Worm (Caenorhabditis elegans) whole organism, dauer: ENCODE results near the gene grk-2.

Source experiments
- unc-62 ChIP-seq: sonication (generic microtip); optimal IDR thresholded peaks from 2 replicates; lab custom pipeline; 2017; ENCODE audit warnings: missing biosample characterization, missing genetic modification reagents, missing genetic modification characterization

grk-2 gene

DNA sequence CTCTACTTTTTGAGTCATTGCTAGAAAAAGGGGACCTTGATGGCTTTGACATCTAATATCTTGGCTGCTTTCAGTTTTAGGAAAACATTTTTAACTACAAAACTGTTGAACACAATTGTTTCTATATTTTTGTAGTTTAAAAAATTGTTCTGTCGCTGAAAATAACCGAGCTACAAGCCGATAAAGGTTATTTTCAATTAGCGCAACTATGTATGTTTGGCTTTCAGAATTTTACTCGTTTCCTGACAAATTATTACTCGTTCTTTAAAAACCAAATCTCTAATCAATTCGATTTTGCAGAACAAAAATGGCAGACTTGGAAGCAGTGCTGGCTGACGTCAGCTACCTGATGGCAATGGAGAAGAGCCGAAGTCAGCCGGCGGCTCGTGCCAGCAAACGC is at the start of gene grk-2:
Gene grk-2 (plus strand): TSS at position 301 of the 400 bp plus-strand sequence.
- no peak for TF ChIP-seq unc-62 (GFP tag; lab: Kevin White, UChicago)

- TF ChIP-seq unc-62 (GFP tag; lab: Kevin White, UChicago) = no peak
These were observed 48.1 kb upstream of the grk-2 start, which contains the start of gene T19C3.5 for ce11 chrIII:627838-628237. TSS of gene T19C3.5 (minus strand) at chrIII:627938.

- TF ChIP-seq unc-62 (GFP tag; lab: Kevin White, UChicago) = no peak
These were observed 44.5 kb upstream of the grk-2 start, which contains the start of gene T19C3.6 for ce11 chrIII:631421-631820. TSS of gene T19C3.6 (minus strand) at chrIII:631521.

- TF ChIP-seq unc-62 (GFP tag; lab: Kevin White, UChicago) = no peak
These were observed 41.3 kb upstream of the grk-2 start, which contains the start of gene fem-2 for ce11 chrIII:634618-635017. TSS of gene fem-2 (minus strand) at chrIII:634626.

ce11 chrIII:636067-636466 is 39.9 kb upstream of the grk-2 start, which contains the start of gene T19C3.7:
TSS of gene T19C3.7 (minus strand) at chrIII:636167.
- TF ChIP-seq unc-62 (GFP tag; lab: Kevin White, UChicago) = no peak

- no peak for TF ChIP-seq unc-62 (GFP tag; lab: Kevin White, UChicago)
These were observed 37.6 kb upstream of the grk-2 start, which contains the start of gene sbds-1 for ce11 chrIII:638319-638718. TSS of gene sbds-1 (minus strand) at chrIII:638419.

DNA sequence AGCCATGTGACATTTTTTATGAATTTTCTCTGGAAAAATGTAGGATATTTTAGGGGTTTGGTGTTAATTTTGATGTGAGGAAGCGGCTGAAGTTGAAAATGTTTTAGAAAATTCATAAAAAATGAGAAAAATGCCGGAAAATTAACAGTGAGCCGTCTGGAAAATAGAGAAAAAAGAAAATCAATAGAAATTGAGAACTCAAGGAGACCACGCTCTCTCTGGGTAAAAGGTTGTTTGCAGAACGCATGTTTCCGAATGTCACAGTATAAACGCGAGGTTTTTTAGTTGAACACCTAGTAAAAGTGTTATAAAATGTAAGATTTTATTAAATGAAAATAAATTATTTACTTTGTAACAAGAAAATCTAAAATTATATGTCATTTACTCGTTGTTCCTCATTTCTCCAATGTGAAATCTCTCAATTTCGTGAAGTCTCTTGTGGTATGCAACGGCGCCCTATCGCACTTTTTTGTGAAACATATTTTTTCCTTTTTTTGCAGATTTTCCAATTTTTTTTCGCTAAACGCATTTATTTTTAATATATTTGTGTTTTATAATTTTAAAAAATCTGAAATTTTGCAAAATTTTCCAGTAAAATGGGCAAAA is 35.6 kb upstream of the grk-2 start, which contains the start of the genes tag-266 and tag-267:
Gene tag-266 (minus strand): TSS at position 29 of the 606 bp plus-strand sequence.
Gene tag-267 (plus strand): TSS at position 593 of the 606 bp plus-strand sequence.
- no peak for TF ChIP-seq unc-62 (GFP tag; lab: Kevin White, UChicago)

ce11 chrIII:641759-642158 is 34.2 kb upstream of the grk-2 start, which contains the start of gene W06E11.1:
TSS of gene W06E11.1 (plus strand) at chrIII:642059.
- TF ChIP-seq unc-62 (GFP tag; lab: Kevin White, UChicago) = no peak

DNA sequence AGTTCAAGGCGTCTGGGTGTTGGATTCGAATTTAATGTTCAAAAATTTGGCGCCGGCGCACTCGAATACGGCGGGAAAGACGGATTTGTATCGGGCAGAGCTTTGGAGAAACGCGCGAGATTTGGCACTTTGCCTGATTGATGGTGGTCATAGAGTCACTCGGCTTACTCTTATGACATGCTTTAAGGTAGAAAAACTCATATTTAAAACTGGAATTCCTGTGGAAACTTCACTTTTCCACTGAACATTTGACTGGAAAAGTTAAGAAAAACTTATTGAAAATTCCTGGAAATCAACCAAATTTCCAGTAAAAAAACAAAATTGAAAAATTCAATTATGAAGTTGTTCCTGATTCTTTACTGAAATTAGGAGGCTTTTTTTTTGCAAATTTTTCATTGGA is 31.3 kb upstream of the grk-2 start:
- no peak for TF ChIP-seq unc-62 (GFP tag; lab: Kevin White, UChicago)

ce11 chrIII:646454-646853 is 29.5 kb upstream of the grk-2 start, which contains the start of gene orai-1:
TSS of gene orai-1 (plus strand) at chrIII:646754.
- no peak for TF ChIP-seq unc-62 (GFP tag; lab: Kevin White, UChicago)

DNA sequence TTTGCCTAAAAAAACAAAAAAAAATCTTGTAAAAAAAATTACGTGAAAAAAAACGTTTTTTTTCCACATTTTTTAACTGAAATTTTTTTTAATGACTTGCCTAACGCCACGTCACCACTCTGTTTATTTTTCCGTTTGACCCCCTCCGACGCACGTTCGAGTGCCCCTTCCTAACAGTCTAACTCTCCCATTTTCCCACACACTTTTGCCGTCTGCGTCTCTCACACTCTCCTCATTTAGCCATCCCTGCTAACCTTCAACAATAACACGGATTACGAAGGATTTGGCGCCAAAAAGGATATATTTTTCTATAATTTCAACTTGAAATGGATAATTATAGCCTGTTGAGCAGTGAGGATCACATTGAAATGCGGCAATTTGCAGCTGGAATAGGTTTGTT is 28.7 kb upstream of the grk-2 start:
- no peak for TF ChIP-seq unc-62 (GFP tag; lab: Kevin White, UChicago)

DNA sequence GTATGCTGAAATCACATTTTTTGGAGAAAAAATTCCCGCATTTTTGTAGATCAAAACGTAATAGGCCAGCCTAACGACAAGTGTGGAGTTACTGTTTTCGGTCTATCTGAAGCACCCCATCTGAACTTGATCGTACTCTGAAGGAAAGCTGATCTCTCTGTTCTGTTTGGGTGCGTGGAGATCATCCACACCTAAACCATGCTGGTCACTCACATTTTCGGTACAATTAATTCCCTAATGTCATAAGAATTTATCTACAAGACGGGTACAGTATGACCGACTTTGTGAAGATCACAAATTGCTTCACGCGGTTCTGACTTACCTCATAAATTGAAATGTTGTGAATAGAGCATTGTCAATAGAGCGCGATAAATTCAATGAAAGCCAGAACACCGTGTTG is 26.0 kb upstream of the grk-2 start:
- no peak for TF ChIP-seq unc-62 (GFP tag; lab: Kevin White, UChicago)

DNA sequence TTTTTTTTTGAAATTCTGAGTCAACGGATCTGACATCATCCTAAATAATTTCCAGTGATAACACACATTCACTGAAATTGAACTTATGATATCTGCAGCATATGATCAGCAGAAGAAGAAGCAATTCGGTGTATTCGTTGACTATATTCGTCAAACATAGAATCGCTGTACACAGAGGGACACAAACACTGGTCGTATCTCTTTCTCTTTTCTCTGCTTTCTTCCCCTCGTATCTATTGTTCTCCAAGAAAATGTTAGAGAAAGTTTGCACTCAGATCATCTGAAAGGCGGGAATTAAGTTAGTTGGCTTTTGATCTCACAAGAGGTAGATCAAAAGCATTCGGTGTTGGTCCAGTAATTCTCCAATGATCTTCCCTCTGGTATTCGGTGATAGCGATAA is 25.4 kb upstream of the grk-2 start:
- TF ChIP-seq unc-62 (GFP tag; lab: Kevin White, UChicago) = no peak

DNA sequence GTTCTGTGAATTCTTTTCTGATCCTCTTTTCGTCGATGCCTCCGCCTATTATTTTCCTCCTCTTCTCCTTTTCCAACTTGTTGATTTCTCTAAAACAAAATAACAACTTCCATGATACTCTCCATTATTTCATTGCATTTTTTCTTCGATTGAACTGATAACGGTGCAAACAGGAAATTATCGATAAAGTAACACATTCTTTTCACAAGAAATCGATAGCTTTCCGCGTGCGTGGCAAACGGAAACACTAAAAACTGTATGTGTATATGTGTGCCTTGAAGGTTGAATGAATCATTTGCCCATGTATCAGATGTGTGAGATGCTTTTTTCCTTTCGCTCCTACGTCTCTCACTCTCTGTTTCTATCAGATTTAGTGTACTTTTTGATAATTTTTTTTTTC is 24.3 kb upstream of the grk-2 start:
- no peak for TF ChIP-seq unc-62 (GFP tag; lab: Kevin White, UChicago)

DNA sequence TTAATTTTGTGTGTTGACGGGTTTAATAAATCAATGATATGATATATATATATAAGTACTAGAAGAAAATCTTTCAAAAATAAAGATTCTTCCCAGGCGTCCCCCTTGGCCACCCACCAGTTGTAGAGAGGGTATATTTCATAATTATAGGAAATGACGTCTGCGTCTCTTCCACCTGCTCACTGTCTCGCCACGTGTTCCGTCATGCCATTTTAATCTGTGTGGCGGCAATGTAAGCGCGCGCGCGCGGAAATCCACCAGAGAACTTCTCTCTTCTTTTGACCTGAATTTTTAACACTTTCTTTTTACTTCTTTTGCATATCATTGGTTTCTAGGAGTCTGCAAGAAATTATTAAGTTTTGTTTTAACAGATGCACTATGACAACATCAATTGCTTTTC is 21.6 kb upstream of the grk-2 start:
- TF ChIP-seq unc-62 (GFP tag; lab: Kevin White, UChicago) = no peak

DNA sequence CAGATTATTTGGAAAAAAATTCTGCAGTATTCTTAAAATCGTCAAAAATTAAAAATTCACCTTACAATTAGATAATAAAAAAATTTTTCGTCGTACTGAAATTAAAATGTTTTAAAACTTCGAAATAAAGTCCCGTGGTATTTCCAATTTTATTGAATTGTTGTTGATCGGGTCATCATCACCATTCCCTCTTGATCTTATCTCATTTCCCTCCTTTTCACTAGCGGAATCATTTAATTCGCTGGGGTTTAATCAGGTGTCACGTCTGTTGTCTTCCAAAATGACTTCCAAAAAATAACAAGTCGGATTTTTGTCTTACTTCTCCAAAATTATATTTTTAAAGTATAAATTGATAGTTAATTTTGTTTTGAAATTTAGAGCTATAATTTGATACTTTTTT is 19.3 kb upstream of the grk-2 start:
- TF ChIP-seq unc-62 (GFP tag; lab: Kevin White, UChicago) = no peak

DNA sequence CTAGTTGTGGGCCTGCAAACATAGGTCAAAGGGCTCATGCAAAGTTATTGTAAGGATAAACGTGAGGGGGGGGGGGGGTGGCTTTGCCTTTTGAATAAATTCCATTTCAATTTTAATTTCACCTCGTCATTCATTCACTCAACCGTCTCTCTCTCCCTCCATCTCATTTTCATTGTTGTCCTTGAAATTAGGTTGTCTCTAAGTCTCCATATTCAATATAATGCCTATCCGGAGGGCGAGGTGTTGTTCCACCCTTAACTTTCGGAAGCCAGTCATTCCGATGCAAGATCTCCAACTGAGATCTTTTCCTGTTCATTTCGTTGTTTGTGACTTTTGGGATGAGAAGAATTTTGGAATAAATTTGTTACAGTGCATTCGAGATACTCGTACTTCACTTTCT is 18.7 kb upstream of the grk-2 start:
- TF ChIP-seq unc-62 (GFP tag; lab: Kevin White, UChicago) = no peak
